Fruit fly (Drosophila melanogaster) whole organism, embryonic: Measurements from ENCODE around the gene CG31926.

Source experiments
- CG2199 ChIP-seq: fragments of 200-800 bp; sonication (Bioruptor generic); IDR thresholded peaks from 3 replicates; pipeline ENCODE4 v1.3.6; 2022; ENCODE audit warnings: missing biosample characterization, missing genetic modification characterization
- HHEX ChIP-seq: fragments of 200-800 bp; sonication (Bioruptor generic); optimal IDR thresholded peaks from 3 replicates; lab custom pipeline; 2017; ENCODE audit warnings: missing biosample characterization, mild to moderate bottlenecking, missing genetic modification characterization, missing genetic modification reagents
- Hr51 ChIP-seq, 2 experiments: fragments of 200-800 bp; sonication (Bioruptor generic); optimal IDR thresholded peaks; 2 replicates in 1 of 2; 3 replicates in 1 of 2; lab custom pipeline; 2016 to 2018; ENCODE audit warnings: missing biosample characterization in 2 of 2, missing genetic modification characterization in 2 of 2, mild to moderate bottlenecking in 1 of 2, moderate library complexity in 1 of 2

dm6 chr2L:1470772-1471171, 24.5 kb upstream of the CG31926 start:
- TF ChIP-seq CG2199 (GFP tag; lab: Robert Waterston, UW) = no peak
- no peak for TF ChIP-seq Hr51 (GFP tag; optimal IDR thresholded peaks at IDR 0.05; lab: Kevin White, UChicago)
- TF ChIP-seq HHEX (GFP tag; lab: Kevin White, UChicago) = no peak
